Worm (Caenorhabditis elegans): ENCODE data around the gene ZC477.4.

DNA sequence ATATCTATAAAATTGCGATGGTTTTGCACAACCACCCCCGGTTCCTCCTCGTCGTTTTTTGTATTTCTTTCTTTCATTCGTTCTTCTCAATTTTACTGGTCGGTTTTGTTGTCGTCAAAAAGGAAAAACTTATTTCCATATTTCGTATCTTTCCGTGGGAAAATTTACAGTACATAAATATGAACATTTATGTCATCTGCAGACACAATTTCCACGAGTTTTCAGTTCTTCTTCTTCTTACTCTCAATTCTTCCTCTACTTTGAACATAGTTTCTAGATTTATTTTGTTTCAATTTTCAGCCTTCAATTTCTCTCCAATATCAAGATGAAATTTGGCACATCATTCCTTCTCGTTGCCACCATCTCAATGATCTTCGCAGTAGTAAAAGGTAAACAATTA lies 17.4 kb downstream of the ZC477.4 start, which contains the start of gene Y43B11AR.1:
- TF ChIP-seq flt-1 (GFP tag; IDR thresholded peaks at IDR 0.05): no peak
- no peak for TF ChIP-seq ref-1 (GFP tag; conservative IDR thresholded peaks at IDR 0.05)
- TF ChIP-seq tab-1 (GFP tag; IDR thresholded peaks at IDR 0.05): no peak
- TF ChIP-seq klf-2 (GFP tag; conservative IDR thresholded peaks at IDR 0.05): no peak
- no peak for TF ChIP-seq ztf-23 (GFP tag; IDR thresholded peaks at IDR 0.05)
- TF ChIP-seq cog-1 (tag; optimal IDR thresholded peaks at IDR 0.05): no peak
- TF ChIP-seq ztf-29 (GFP tag; IDR thresholded peaks at IDR 0.05): no peak
